Fruit fly (Drosophila melanogaster) whole organism, wandering third instar larva: ENCODE data around the gene CG34398.
A peak's percentile ranks its signal among the peaks of the same experiment; 100 is the strongest.

ENCODE experiments used
- Abd-B ChIP-seq: fragments of >200 bp; optimal IDR thresholded peaks from 2 replicates; lab custom pipeline; 2017; ENCODE audit warnings: missing biosample characterization, missing genetic modification characterization
- CG32264 ChIP-seq: fragments of 200-800 bp; sonication (Bioruptor generic); optimal IDR thresholded peaks from 2 replicates; lab custom pipeline; 2016; ENCODE audit warnings: missing biosample characterization, missing genetic modification characterization
- CG9705 ChIP-seq: fragments of 200-800 bp; sonication (Bioruptor generic); optimal IDR thresholded peaks from 2 replicates; lab custom pipeline; 2018; ENCODE audit warnings: missing biosample characterization, mild to moderate bottlenecking, missing genetic modification characterization
- CrebA ChIP-seq: fragments of 200-800 bp; sonication (Bioruptor generic); optimal IDR thresholded peaks from 2 replicates; lab custom pipeline; 2016; ENCODE audit warnings: missing biosample characterization, mild to moderate bottlenecking, missing genetic modification characterization, borderline replicate concordance
- Dfd ChIP-seq: fragments of >200 bp; optimal IDR thresholded peaks from 2 replicates; lab custom pipeline; 2017; ENCODE audit warnings: missing biosample characterization, missing genetic modification characterization
- Dif ChIP-seq: fragments of 200-275, 200-300 bp; sonication (Bioruptor generic); optimal IDR thresholded peaks from 2 replicates; lab custom pipeline; 2018; ENCODE audit warnings: missing biosample characterization, missing genetic modification characterization; ENCODE audit not compliant: partially characterized antibody
- Hnf4 ChIP-seq: fragments of 200-800 bp; sonication (Bioruptor generic); optimal IDR thresholded peaks from 2 replicates; lab custom pipeline; 2016; ENCODE audit warnings: missing biosample characterization, mild to moderate bottlenecking, missing genetic modification characterization
- Hr78 ChIP-seq: fragments of >200 bp; optimal IDR thresholded peaks from 2 replicates; lab custom pipeline; 2017; ENCODE audit warnings: missing biosample characterization, missing genetic modification characterization
- Jra ChIP-seq: sonication (Bioruptor generic); optimal IDR thresholded peaks from 2 replicates; lab custom pipeline; 2016; ENCODE audit warnings: missing biosample characterization, missing genetic modification characterization
- Mio ChIP-seq: sonication (Bioruptor generic); optimal IDR thresholded peaks from 2 replicates; lab custom pipeline; 2016; ENCODE audit warnings: missing biosample characterization, missing genetic modification characterization
- Myc ChIP-seq: fragments of >200 bp; optimal IDR thresholded peaks from 2 replicates; lab custom pipeline; 2017
- N ChIP-seq: fragments of >200 bp; optimal IDR thresholded peaks from 2 replicates; lab custom pipeline; 2018; ENCODE audit warnings: missing biosample characterization, missing external identifiers, missing genetic modification characterization
- OdsH ChIP-seq: fragments of 200-800 bp; sonication (Bioruptor generic); optimal IDR thresholded peaks from 2 replicates; lab custom pipeline; 2016; ENCODE audit warnings: missing biosample characterization, mild to moderate bottlenecking, missing genetic modification characterization
- Rel ChIP-seq, 2 experiments: fragments of 200-800 bp; sonication (Bioruptor generic) in 1 of 2; optimal IDR thresholded peaks; 2 replicates in 1 of 2; 3 replicates in 1 of 2; lab custom pipeline; 2016 to 2019; ENCODE audit warnings: mild to moderate bottlenecking in 2 of 2, missing biosample characterization in 2 of 2, missing genetic modification characterization in 2 of 2, moderate library complexity in 1 of 2
- Sp1 ChIP-seq: fragments of 200-800 bp; sonication (Bioruptor generic); optimal IDR thresholded peaks from 3 replicates; lab custom pipeline; 2019; ENCODE audit warnings: missing biosample characterization, mild to moderate bottlenecking, missing genetic modification characterization, moderate library complexity
- Vsx2 ChIP-seq: fragments of 200-300, 225-300 bp; sonication (Bioruptor generic); optimal IDR thresholded peaks from 2 replicates; lab custom pipeline; 2018; ENCODE audit warnings: missing biosample characterization, missing genetic modification characterization; ENCODE audit not compliant: partially characterized antibody
- dl ChIP-seq, 2 experiments: fragments of 175-275, 200-275 bp in 1 of 2; fragments of 200-275 bp in 1 of 2; sonication (Bioruptor generic); optimal IDR thresholded peaks; lab custom pipeline; 2018; ENCODE audit warnings: mild to moderate bottlenecking in 2 of 2, missing biosample characterization in 2 of 2, missing genetic modification characterization in 2 of 2, moderate library complexity in 2 of 2; ENCODE audit not compliant: partially characterized antibody in 2 of 2, insufficient read depth in 1 of 2
- dmrt93B ChIP-seq: fragments of 200-800 bp; sonication (Bioruptor generic); optimal IDR thresholded peaks from 2 replicates; lab custom pipeline; 2018; ENCODE audit warnings: missing biosample characterization, mild to moderate bottlenecking, missing genetic modification characterization
- ey ChIP-seq: fragments of 200-800 bp; sonication (Bioruptor generic); optimal IDR thresholded peaks from 2 replicates; lab custom pipeline; 2016; ENCODE audit warnings: missing biosample characterization, missing genetic modification characterization
- fru ChIP-seq: fragments of 200-800 bp; sonication (Bioruptor generic); optimal IDR thresholded peaks from 3 replicates; lab custom pipeline; 2016; ENCODE audit warnings: missing biosample characterization, mild to moderate bottlenecking, missing genetic modification characterization
- h ChIP-seq: fragments of 200-800 bp; sonication (Bioruptor generic); optimal IDR thresholded peaks from 3 replicates; lab custom pipeline; 2016; ENCODE audit warnings: missing biosample characterization, mild to moderate bottlenecking, missing genetic modification characterization
- jim ChIP-seq: fragments of 175-275, 200-325 bp; sonication (Bioruptor generic); optimal IDR thresholded peaks from 2 replicates; lab custom pipeline; 2016; ENCODE audit warnings: missing biosample characterization, mild to moderate bottlenecking, missing genetic modification characterization
- lola ChIP-seq: fragments of >200 bp; optimal IDR thresholded peaks from 2 replicates; lab custom pipeline; 2017; ENCODE audit warnings: missing biosample characterization, missing genetic modification characterization
- pan ChIP-seq: fragments of >200 bp; optimal IDR thresholded peaks from 2 replicates; lab custom pipeline; 2017
- psq ChIP-seq: fragments of 200-800 bp; sonication (Bioruptor generic); optimal IDR thresholded peaks from 3 replicates; lab custom pipeline; 2017; ENCODE audit warnings: missing biosample characterization, mild to moderate bottlenecking, missing genetic modification characterization, moderate library complexity
- rgr ChIP-seq: fragments of 200-800 bp; sonication (Bioruptor generic); optimal IDR thresholded peaks from 3 replicates; lab custom pipeline; 2016; ENCODE audit warnings: missing biosample characterization, mild to moderate bottlenecking, missing genetic modification characterization
- sage ChIP-seq: fragments of 200-800 bp; sonication (Bioruptor generic); optimal IDR thresholded peaks from 2 replicates; lab custom pipeline; 2016; ENCODE audit warnings: missing biosample characterization, mild to moderate bottlenecking, missing genetic modification characterization
- sv ChIP-seq: fragments of 200-800 bp; sonication (Bioruptor generic); optimal IDR thresholded peaks from 3 replicates; lab custom pipeline; 2016; ENCODE audit warnings: missing biosample characterization, missing genetic modification characterization
- tai ChIP-seq: sonication (Bioruptor generic); optimal IDR thresholded peaks from 2 replicates; lab custom pipeline; 2016; ENCODE audit warnings: missing biosample characterization, missing genetic modification characterization

CG34398 gene

DNA sequence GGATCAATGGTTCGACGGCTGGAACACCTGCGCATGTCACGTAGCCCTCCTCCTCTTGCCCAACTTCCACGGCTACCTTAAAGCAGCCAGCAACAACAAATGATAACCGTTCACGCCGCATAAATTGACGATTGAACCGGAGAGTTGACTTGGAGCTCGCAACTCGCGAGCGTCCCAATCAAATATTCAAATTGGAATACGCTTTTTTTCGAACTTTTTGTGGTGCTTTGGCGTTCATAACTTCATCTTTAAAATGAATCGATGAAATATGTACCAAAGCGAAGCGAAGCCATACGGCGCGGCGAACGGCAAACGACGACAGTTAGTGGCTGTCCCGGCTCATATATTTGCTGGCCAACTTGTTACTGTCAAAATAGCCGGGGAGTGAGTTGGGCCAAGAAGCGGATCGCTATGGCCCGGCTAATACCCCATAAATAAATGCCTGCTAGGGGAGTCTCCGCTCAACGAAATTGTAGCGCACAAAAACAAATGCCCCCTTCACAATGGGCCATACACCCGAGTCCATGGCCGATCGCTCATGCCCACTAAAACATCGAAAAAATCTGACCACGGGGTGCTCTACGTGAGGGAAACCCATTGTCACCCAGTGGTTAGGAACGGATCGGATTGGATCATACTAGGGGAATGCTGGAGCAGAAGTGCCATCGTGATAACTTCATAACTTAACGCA lies 19.2 kb upstream of the CG34398 start:
- TF ChIP-seq dmrt93B (GFP tag; lab: Kevin White, UChicago) (no peak), CG32264 (GFP tag; lab: Kevin White, UChicago) (no peak), tai (no peak), Abd-B (GFP tag; lab: Kevin White, UChicago) (no peak)

DNA sequence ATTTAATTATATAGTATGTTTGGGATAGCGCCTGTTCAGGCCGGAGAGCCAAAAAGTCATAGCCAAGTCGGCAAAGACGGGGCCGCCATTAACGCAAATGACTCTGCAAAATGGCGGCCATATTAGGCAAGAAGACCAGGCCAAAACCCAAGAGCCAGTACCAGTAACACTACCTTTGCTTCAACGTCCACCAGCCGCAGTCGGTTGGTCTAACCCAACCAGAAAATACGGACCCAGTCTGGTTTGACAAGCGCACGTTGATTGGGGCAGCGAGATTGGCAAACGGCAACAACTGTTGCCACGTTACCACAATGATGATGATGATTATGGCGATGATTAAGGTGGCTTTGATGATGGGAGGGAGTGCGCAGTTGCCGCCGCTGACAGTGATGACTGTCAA lies 17.5 kb upstream of the CG34398 start:
- TF ChIP-seq Jra (no peak), pan (lab: Kevin White, UChicago) (no peak), CG32264 (GFP tag; lab: Kevin White, UChicago) (no peak), OdsH (GFP tag; lab: Kevin White, UChicago) (no peak), Hr78 (GFP tag; lab: Kevin White, UChicago) (no peak)

DNA sequence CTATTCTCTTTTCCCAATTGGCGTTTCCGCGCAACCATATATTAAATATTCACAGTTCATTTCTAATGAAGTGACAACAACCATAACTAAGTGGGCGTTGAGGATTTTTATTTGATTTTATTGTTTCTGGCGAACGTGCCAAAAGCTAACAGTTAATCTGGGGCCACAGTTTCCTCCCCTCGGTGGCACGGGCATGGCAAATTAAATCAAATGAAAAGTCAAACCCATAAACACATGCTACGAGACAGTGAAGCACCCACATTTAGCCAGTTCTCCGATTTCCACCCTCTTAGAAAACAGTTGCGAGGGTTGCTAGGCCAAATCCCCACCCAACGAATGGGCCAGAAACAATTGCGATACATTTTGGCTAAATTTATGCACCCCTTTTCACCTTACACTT lies 14.5 kb upstream of the CG34398 start:
- TF ChIP-seq rgr (GFP tag; lab: Kevin White, UChicago), result no peak
- no peak for TF ChIP-seq CrebA (GFP tag; lab: Kevin White, UChicago)
- TF ChIP-seq Rel (GFP tag; optimal IDR thresholded peaks at IDR 0.05; lab: Kevin White, UChicago), result no peak
- no peak for TF ChIP-seq Rel (tag; optimal IDR thresholded peaks at IDR 0.05; lab: Kevin White, UChicago)
- no peak for TF ChIP-seq pan (lab: Kevin White, UChicago)
- no peak for TF ChIP-seq h (GFP tag; lab: Kevin White, UChicago)
- no peak for TF ChIP-seq N (GFP tag; lab: Kevin White, UChicago)
- TF ChIP-seq CG32264 (GFP tag; lab: Kevin White, UChicago), result no peak
- no peak for TF ChIP-seq Dfd (GFP tag; lab: Kevin White, UChicago)
- TF ChIP-seq Sp1 (GFP tag; lab: Kevin White, UChicago), result no peak
- no peak for TF ChIP-seq Hnf4 (GFP tag; lab: Kevin White, UChicago)
- TF ChIP-seq jim (GFP tag; lab: Kevin White, UChicago), result no peak
- TF ChIP-seq OdsH (GFP tag; lab: Kevin White, UChicago), result no peak
- TF ChIP-seq psq (GFP tag; lab: Kevin White, UChicago), result no peak
- TF ChIP-seq Vsx2 (GFP tag; lab: Kevin White, UChicago), result no peak
- no peak for TF ChIP-seq Jra
- TF ChIP-seq fru (GFP tag; lab: Kevin White, UChicago), result no peak
- no peak for TF ChIP-seq sage (GFP tag; lab: Kevin White, UChicago)

DNA sequence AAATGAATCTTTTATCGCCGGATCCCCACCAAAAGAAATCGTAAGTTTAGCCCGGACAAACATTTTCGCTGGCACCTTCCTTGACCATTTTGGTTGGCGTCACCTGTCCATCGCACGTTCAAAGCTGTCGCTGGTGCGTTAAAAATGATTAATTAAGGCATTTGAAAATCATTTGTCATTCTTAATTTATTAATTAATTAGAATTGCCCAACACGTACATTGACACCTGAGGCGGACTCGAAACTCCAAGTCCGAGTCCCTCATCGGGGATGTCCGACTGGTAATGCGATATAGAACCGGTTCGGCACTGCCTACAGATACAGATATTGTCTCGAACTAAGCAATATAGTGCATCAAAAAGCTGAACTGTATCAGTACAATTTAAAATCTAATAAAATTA lies 10.4 kb upstream of the CG34398 start:
- TF ChIP-seq Rel (GFP tag; optimal IDR thresholded peaks at IDR 0.05; lab: Kevin White, UChicago) (no peak), Rel (tag; optimal IDR thresholded peaks at IDR 0.05; lab: Kevin White, UChicago) (peak; percentile 16), h (GFP tag; lab: Kevin White, UChicago) (no peak)

DNA sequence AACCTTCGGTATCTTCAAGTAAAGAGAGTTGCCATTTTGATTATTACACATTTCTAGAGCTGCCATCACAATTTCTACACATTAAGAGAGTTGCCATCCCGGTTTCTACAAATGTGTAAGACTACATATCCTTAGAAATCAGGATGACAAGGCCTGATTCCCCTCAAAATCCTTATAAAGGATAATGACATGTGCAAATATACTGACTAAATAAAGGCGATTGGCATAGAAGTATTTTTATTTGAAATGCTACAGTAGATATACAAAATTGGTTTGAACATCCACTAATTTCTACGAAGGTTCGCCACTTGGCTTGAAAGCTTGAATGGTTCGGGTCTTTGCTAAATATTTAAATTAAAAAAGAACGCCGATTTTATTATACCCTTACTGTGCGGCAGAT lies 9.9 kb upstream of the CG34398 start:
- TF ChIP-seq Myc (lab: Kevin White, UChicago) (peak; percentile 86), Vsx2 (GFP tag; lab: Kevin White, UChicago) (no peak), lola (GFP tag; lab: Kevin White, UChicago) (no peak), ey (GFP tag; lab: Kevin White, UChicago) (no peak)
- TF ChIP-seq, all 38 proteins: peak for 1

DNA sequence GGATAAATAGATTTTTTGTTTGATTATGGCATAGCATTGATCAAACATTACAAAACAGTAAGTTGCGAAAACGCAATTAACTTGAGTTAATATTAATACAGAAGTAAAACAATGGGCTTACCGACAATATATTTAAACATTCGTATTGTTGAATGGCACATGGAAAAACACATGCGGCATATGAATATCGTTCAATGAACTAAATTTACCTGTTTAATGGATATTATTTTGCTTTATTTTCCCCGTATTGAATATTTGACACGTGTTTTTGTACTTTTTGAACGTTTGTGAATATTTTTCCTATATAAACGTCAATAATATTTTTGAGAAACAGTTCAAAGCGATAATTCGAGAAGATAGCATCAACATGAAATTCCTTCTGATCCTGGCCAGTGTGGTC lies 7.4 kb upstream of the CG34398 start, which contains the start of gene CG42713:
CG42713 (plus strand) TSS at position 301 of the 400 bp plus-strand sequence.
- TF ChIP-seq fru (GFP tag; lab: Kevin White, UChicago) (no peak), N (GFP tag; lab: Kevin White, UChicago) (no peak), Myc (lab: Kevin White, UChicago) (no peak), dl (GFP tag; optimal IDR thresholded peaks at IDR 0.05; lab: Kevin White, UChicago; ENCODE audit: insufficient read depth in 1 of 2, partially characterized antibody in 2 of 2) (no peak), lola (GFP tag; lab: Kevin White, UChicago) (no peak), jim (GFP tag; lab: Kevin White, UChicago) (no peak), rgr (GFP tag; lab: Kevin White, UChicago) (no peak), Mio (GFP tag; lab: Kevin White, UChicago) (no peak), sv (no peak), Abd-B (GFP tag; lab: Kevin White, UChicago) (no peak), Sp1 (GFP tag; lab: Kevin White, UChicago) (no peak), Dif (GFP tag; lab: Kevin White, UChicago) (no peak), CG32264 (GFP tag; lab: Kevin White, UChicago) (no peak), tai (no peak), CG9705 (GFP tag; lab: Kevin White, UChicago) (no peak)
